Fruit fly (Drosophila melanogaster): ENCODE measurements around the gene amrt.

DNA sequence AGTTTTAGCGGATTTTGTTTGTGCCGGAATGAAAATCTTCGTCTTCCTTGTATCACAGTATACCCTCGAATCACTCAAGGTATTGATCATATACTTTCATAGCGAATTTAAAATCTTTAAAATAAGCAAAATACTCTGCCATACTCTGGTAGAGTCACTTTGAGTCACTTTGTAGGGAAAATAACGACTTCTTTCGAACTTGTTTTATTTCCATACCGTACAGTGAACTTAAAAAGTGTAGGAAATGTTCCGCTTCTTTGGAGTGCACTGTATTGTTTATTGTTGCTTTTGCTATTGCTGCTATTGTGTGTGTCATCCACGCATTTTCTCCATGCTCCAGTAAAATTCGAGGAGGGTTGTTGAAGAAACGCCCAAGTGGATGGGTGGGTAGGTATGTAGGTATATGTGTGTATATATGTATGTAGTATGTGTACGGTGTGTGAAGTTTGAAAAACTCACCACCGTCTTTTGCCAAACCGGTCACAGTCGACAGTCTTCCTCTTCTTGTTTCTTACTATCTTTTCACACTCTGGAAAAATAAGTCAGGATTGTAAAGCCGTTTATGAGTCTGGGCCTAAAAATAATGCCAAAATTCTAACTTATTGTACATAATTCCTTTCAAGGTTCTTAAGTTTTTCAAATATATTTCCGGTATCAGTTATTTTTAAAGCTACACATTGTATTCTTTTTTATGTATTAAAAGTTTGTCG lies 6.9 kb downstream of the amrt start:
- TF ChIP-seq CG33017 (tag; optimal IDR thresholded peaks at IDR 0.05), result no peak
- TF ChIP-seq CG11617 (GFP tag; optimal IDR thresholded peaks at IDR 0.05), result no peak
- no peak for TF ChIP-seq CG1620 (GFP tag; optimal IDR thresholded peaks at IDR 0.05)
- no peak for TF ChIP-seq pad (GFP tag; optimal IDR thresholded peaks at IDR 0.05)
- no peak for TF ChIP-seq CG7101 (tag; optimal IDR thresholded peaks at IDR 0.05)
- TF ChIP-seq Hr96 (GFP tag; optimal IDR thresholded peaks at IDR 0.05), result no peak
- no peak for TF ChIP-seq kay (GFP tag; ENCODE audit: borderline replicate concordance)
- TF ChIP-seq bab1 (GFP tag; optimal IDR thresholded peaks at IDR 0.05), result no peak
- TF ChIP-seq tj (GFP tag; optimal IDR thresholded peaks at IDR 0.05), result no peak
- no peak for TF ChIP-seq Clk (GFP tag; optimal IDR thresholded peaks at IDR 0.05)
- no peak for TF ChIP-seq CG7045 (GFP tag; optimal IDR thresholded peaks at IDR 0.05)
- TF ChIP-seq CG14711 (tag; optimal IDR thresholded peaks at IDR 0.05), result no peak
- no peak for TF ChIP-seq CG5204 (GFP tag; optimal IDR thresholded peaks at IDR 0.05)

Measured in whole organism, adult.